Worm (Caenorhabditis elegans): Measurements from ENCODE around the gene gpx-4.
"Not testable (repeated sequence)": the region's sequence is repeated elsewhere in the genome, so short reads cannot be mapped to it uniquely, and the experiment has no call there.

ce11 chrIV:2716474-2716873 is 41.7 kb upstream of the gpx-4 start, which contains the start of gene Y94H6A.7:
- not testable (repeated sequence) for TF ChIP-seq dao-5, him-1 (tag; optimal IDR thresholded peaks at IDR 0.05)
